Fruit fly (Drosophila melanogaster): ENCODE measurements around the gene fbp.

fbp gene

DNA sequence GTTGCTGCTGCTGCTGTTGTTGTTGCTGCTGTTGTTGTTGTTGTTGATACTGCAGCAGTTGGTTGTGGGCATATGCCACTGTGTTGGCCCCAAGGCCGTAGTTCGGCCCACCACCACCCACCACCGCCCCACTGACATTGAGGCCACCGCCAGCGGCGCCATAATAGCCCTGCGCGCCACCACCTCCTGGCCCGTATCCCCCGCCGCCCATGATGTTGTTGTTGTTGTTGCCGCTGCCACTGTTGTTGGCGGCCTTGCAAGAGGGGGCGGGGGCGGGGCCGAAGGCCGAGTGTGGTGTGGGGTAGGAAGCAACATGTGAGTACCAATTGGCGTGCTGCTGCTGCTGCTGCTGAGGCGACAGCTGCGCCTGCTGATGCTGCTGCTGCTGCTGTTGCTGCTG is 7.9 kb downstream of the fbp start:
- TF ChIP-seq Myc (optimal IDR thresholded peaks at IDR 0.05) (no peak), ttk (optimal IDR thresholded peaks at IDR 0.05) (no peak), h (optimal IDR thresholded peaks at IDR 0.05) (no peak), insv (optimal IDR thresholded peaks at IDR 0.05) (no peak), Sin3A (optimal IDR thresholded peaks at IDR 0.05) (no peak), psq (optimal IDR thresholded peaks at IDR 0.05) (no peak)

DNA sequence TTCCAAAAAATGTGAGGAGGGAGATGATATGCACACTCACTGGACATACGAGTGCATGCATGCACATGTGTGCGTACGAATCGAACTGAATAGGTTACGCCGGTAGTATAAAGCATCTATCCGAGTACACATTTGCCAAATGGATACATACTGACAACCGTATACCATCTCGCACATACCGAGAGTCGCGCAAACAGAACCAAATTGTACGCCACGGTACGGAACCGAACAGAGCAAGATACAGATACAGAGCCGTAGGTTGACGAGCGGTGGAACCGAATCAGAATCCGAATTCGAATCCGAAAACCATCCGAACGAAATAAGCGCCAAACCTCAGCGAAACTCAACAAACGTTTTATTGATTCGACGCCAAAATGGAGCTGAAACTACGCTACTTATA is 8.9 kb downstream of the fbp start:
- TF ChIP-seq psq (optimal IDR thresholded peaks at IDR 0.05) = no peak
- TF ChIP-seq Sin3A (optimal IDR thresholded peaks at IDR 0.05) = no peak
- no peak for TF ChIP-seq h (optimal IDR thresholded peaks at IDR 0.05)
- TF ChIP-seq Myc (optimal IDR thresholded peaks at IDR 0.05) = no peak
- TF ChIP-seq ttk (optimal IDR thresholded peaks at IDR 0.05) = no peak
- no peak for TF ChIP-seq insv (optimal IDR thresholded peaks at IDR 0.05)

DNA sequence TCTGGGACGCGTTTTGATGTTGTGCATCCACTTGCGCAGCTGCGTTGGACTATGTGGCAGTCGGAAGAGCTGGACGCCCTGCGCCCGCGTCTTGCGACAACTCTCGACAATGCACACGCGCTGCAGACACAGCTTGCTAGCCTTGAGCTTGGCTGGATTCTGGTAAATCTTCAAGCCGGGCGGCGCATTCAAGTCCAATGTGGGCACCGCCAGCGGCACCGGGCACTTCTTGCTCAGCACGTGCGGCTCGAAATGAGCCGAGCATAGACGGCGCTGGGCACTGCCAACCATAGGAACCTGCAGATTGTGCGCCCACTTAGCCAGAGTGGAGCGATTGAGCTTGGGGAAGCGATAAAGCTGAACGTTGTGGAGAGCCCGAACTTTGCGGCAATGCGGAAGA is 13.4 kb downstream of the fbp start:
- no peak for TF ChIP-seq insv (optimal IDR thresholded peaks at IDR 0.05)
- TF ChIP-seq h (optimal IDR thresholded peaks at IDR 0.05) = no peak
- TF ChIP-seq psq (optimal IDR thresholded peaks at IDR 0.05) = no peak

DNA sequence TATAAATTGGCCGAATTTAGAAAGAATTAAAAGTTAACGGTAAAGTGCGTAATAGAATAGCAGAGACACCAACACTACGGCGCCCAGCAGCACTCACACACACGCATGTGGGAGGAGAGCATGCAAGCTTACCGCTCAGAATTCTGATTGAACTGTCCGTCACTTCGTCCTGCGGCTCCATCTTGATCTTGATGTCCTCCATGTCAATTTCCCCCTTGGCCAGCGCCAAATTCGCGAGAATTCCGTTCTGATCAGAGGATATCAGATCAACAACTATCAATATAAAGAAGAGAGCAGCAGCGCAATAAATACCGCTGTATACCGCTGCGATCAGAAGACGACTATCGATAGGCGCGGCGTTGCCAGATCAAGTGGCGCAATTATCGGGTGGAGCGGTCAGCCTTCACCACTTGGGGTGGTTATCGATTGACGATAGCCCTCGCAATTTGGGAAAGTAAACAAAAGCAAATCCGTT is 28.3 kb downstream of the fbp start, which contains the start of the genes CG10462 and Nf-YB:
TSS of gene CG10462 (minus strand) at position 346 of the 475 bp plus-strand sequence.
TSS of gene Nf-YB (plus strand) at position 410 of the 475 bp plus-strand sequence.
- no peak for TF ChIP-seq ttk (optimal IDR thresholded peaks at IDR 0.05)

DNA sequence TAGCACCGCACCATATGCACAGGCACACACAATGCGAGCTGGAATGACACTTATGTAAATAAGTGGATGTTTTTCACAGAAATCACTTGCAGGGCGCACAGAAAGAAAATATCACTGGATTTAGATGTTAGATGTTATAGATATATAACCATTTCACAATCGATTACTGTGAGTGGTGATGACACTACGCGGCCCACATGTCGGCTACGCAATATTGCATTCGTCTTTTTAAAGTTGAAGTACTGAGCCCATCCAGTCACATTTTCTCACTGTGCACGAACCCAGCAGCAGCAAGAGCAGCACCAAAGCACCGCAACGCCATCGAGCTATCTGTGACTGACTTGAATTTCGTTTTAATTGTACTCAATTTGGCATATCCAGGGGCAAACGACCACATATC is 41.4 kb downstream of the fbp start:
- TF ChIP-seq psq (optimal IDR thresholded peaks at IDR 0.05) = no peak
- TF ChIP-seq ttk (optimal IDR thresholded peaks at IDR 0.05) = no peak
- no peak for TF ChIP-seq insv (optimal IDR thresholded peaks at IDR 0.05)
- TF ChIP-seq h (optimal IDR thresholded peaks at IDR 0.05) = no peak
- no peak for TF ChIP-seq Myc (optimal IDR thresholded peaks at IDR 0.05)
- TF ChIP-seq Sin3A (optimal IDR thresholded peaks at IDR 0.05) = no peak
